Fruit fly (Drosophila melanogaster) whole organism, wandering third instar larva: ENCODE results near the gene CG4465.

Experiments used
- GATAd ChIP-seq: sonication (Bioruptor generic); optimal IDR thresholded peaks from 2 replicates; lab custom pipeline; 2016; ENCODE audit warnings: missing biosample characterization, missing genetic modification characterization
- HLH106 ChIP-seq: fragments of 200-800 bp; optimal IDR thresholded peaks from 3 replicates; lab custom pipeline; 2019; ENCODE audit warnings: missing biosample characterization, mild to moderate bottlenecking, missing genetic modification characterization, moderate library complexity
- Hr78 ChIP-seq: fragments of >200 bp; optimal IDR thresholded peaks from 2 replicates; lab custom pipeline; 2017; ENCODE audit warnings: missing biosample characterization, missing genetic modification characterization
- Myc ChIP-seq: fragments of >200 bp; optimal IDR thresholded peaks from 2 replicates; lab custom pipeline; 2017
- brk ChIP-seq: fragments of 200-800 bp; sonication (Bioruptor generic); optimal IDR thresholded peaks from 2 replicates; lab custom pipeline; 2016; ENCODE audit warnings: missing biosample characterization, mild to moderate bottlenecking, missing genetic modification characterization
- dmrt93B ChIP-seq: fragments of 200-800 bp; sonication (Bioruptor generic); optimal IDR thresholded peaks from 2 replicates; lab custom pipeline; 2018; ENCODE audit warnings: missing biosample characterization, mild to moderate bottlenecking, missing genetic modification characterization
- fru ChIP-seq: fragments of 200-800 bp; sonication (Bioruptor generic); optimal IDR thresholded peaks from 3 replicates; lab custom pipeline; 2016; ENCODE audit warnings: missing biosample characterization, mild to moderate bottlenecking, missing genetic modification characterization
- lola ChIP-seq: fragments of >200 bp; optimal IDR thresholded peaks from 2 replicates; lab custom pipeline; 2017; ENCODE audit warnings: missing biosample characterization, missing genetic modification characterization
- pan ChIP-seq: fragments of >200 bp; optimal IDR thresholded peaks from 2 replicates; lab custom pipeline; 2017
- psq ChIP-seq: fragments of 200-800 bp; sonication (Bioruptor generic); optimal IDR thresholded peaks from 3 replicates; lab custom pipeline; 2017; ENCODE audit warnings: missing biosample characterization, mild to moderate bottlenecking, missing genetic modification characterization, moderate library complexity
- sage ChIP-seq: fragments of 200-800 bp; sonication (Bioruptor generic); optimal IDR thresholded peaks from 2 replicates; lab custom pipeline; 2016; ENCODE audit warnings: missing biosample characterization, mild to moderate bottlenecking, missing genetic modification characterization
- sv ChIP-seq: fragments of 200-800 bp; sonication (Bioruptor generic); optimal IDR thresholded peaks from 3 replicates; lab custom pipeline; 2016; ENCODE audit warnings: missing biosample characterization, missing genetic modification characterization
- tai ChIP-seq: sonication (Bioruptor generic); optimal IDR thresholded peaks from 2 replicates; lab custom pipeline; 2016; ENCODE audit warnings: missing biosample characterization, missing genetic modification characterization
- usp ChIP-seq: fragments of >200 bp; optimal IDR thresholded peaks from 2 replicates; lab custom pipeline; 2017; ENCODE audit warnings: missing biosample characterization, missing genetic modification characterization

dm6 chr3R:19902926-19903739 is 14.5 kb downstream of the CG4465 start, which contains the start of gene ClpX:
- TF ChIP-seq pan (lab: Kevin White, UChicago) (no peak), sv (GFP tag; lab: Kevin White, UChicago) (no peak), sage (no peak), psq (GFP tag; lab: Kevin White, UChicago) (no peak), GATAd (no peak), Hr78 (no peak), usp (GFP tag; lab: Kevin White, UChicago) (no peak), lola (GFP tag; lab: Kevin White, UChicago) (no peak), HLH106 (no peak), fru (no peak), dmrt93B (GFP tag; lab: Kevin White, UChicago) (no peak), tai (GFP tag; lab: Kevin White, UChicago) (no peak), Myc (lab: Kevin White, UChicago) (peak; percentile 77), brk (GFP tag; lab: Kevin White, UChicago) (no peak)
